1 fruit fly cellular context compared by ENCODE assay signal in genomic region chr2L:21309754-21310426, dm6.
TF ChIP-seq lines count a peak whose summit lies in the region.

Gene Mondo (minus strand): TSS chr2L:21310050.

TF ChIP-seq in whole organism, embryonic, 481 proteins besides CTCF, POLR2A, EP300 and RAD21 (continued from another document):
- 0 out of 2 replicates have a peak, but pooled peaks have one; percentile 9 for TF ChIP-seq seq (GFP tag; IDR thresholded peaks at IDR 0.05; lab: Robert Waterston, UW)
- peak; percentile 51 for TF ChIP-seq CG12391 (tag; optimal IDR thresholded peaks at IDR 0.05; lab: Kevin White, UChicago)
- TF ChIP-seq ken (GFP tag; IDR thresholded peaks at IDR 0.05; lab: Robert Waterston, UW): no peak
- no peak for TF ChIP-seq en (GFP tag; optimal IDR thresholded peaks at IDR 0.05; lab: Kevin White, UChicago)
- no peak; the same call in 2 of the 3 replicates for TF ChIP-seq gce (GFP tag; IDR thresholded peaks at IDR 0.05; lab: Robert Waterston, UW)
- TF ChIP-seq Mrtf (GFP tag; IDR thresholded peaks at IDR 0.05; lab: Robert Waterston, UW): no peak
- TF ChIP-seq CG10979 (tag; optimal IDR thresholded peaks at IDR 0.05; lab: Kevin White, UChicago): peak; percentile 6
- no peak for TF ChIP-seq dpn (GFP tag; optimal IDR thresholded peaks at IDR 0.05; lab: Kevin White, UChicago)
- TF ChIP-seq Hmr (GFP tag; optimal IDR thresholded peaks at IDR 0.05; lab: Kevin White, UChicago): peak; percentile 2
- TF ChIP-seq shn (GFP tag; optimal IDR thresholded peaks at IDR 0.05; lab: Kevin White, UChicago): peak; percentile 17
- TF ChIP-seq nau (GFP tag; optimal IDR thresholded peaks at IDR 0.05; lab: Kevin White, UChicago): no peak
- TF ChIP-seq Tbp (GFP tag; optimal IDR thresholded peaks at IDR 0.05; lab: Kevin White, UChicago): no peak
- TF ChIP-seq CG14667 (GFP tag; IDR thresholded peaks at IDR 0.05; lab: Robert Waterston, UW): no peak
- TF ChIP-seq ap (GFP tag; IDR thresholded peaks at IDR 0.05; lab: Robert Waterston, UW): 0 out of 2 replicates have a peak, but pooled peaks have one; percentile 7
- TF ChIP-seq CG1602 (GFP tag; optimal IDR thresholded peaks at IDR 0.05; lab: Kevin White, UChicago): no peak
- no peak for TF ChIP-seq CG6813 (GFP tag; optimal IDR thresholded peaks at IDR 0.05; lab: Kevin White, UChicago)
- peak; percentile 52 for TF ChIP-seq CG18262 (tag; optimal IDR thresholded peaks at IDR 0.05; lab: Kevin White, UChicago)
- TF ChIP-seq NfI (GFP tag; optimal IDR thresholded peaks at IDR 0.05; lab: Kevin White, UChicago): no peak
- TF ChIP-seq CG8924 (tag; optimal IDR thresholded peaks at IDR 0.05; lab: Kevin White, UChicago): peak; percentile 19
- TF ChIP-seq chm (GFP tag; IDR thresholded peaks at IDR 0.05; lab: Robert Waterston, UW): peak; percentile 60; the same call in 1 of the 2 replicates
- no peak for TF ChIP-seq CG13296 (GFP tag; optimal IDR thresholded peaks at IDR 0.05; lab: Kevin White, UChicago)
- TF ChIP-seq CG9817 (tag; optimal IDR thresholded peaks at IDR 0.05; lab: Kevin White, UChicago): peak; percentile 60
- TF ChIP-seq CG13624 (GFP tag; optimal IDR thresholded peaks at IDR 0.05; lab: Kevin White, UChicago): no peak
